Fruit fly (Drosophila melanogaster) whole organism, embryonic: ENCODE results near the gene Neto.

ENCODE experiments used
- CG10565 ChIP-seq: fragments of 200-800 bp; sonication (Bioruptor generic); optimal IDR thresholded peaks from 3 replicates; lab custom pipeline; 2016; ENCODE audit warnings: missing biosample characterization, mild to moderate bottlenecking, missing genetic modification characterization
- CG7987 ChIP-seq: fragments of 200-800 bp; sonication (Bioruptor generic); optimal IDR thresholded peaks from 2 replicates; lab custom pipeline; 2018; ENCODE audit warnings: missing biosample characterization, mild to moderate bottlenecking, missing genetic modification characterization, moderate library complexity
- CG9437 ChIP-seq: fragments of 200-800 bp; sonication (Bioruptor generic); optimal IDR thresholded peaks from 2 replicates; lab custom pipeline; 2018; ENCODE audit warnings: missing biosample characterization, mild to moderate bottlenecking, missing genetic modification characterization
- CG9932 ChIP-seq: fragments of 200-800 bp; sonication (Bioruptor generic); IDR thresholded peaks from 2 replicates; pipeline ENCODE4 v1.3.6; 2022; ENCODE audit warnings: missing biosample characterization, missing genetic modification characterization
- fru ChIP-seq: fragments of >200 bp; optimal IDR thresholded peaks from 2 replicates; lab custom pipeline; 2017
- gcm2 ChIP-seq: fragments of 200-800 bp; sonication (Bioruptor generic); optimal IDR thresholded peaks from 2 replicates; lab custom pipeline; 2016; ENCODE audit warnings: missing biosample characterization, missing genetic modification characterization
- sqz ChIP-seq: fragments of 200-800 bp; sonication (Bioruptor generic); optimal IDR thresholded peaks from 3 replicates; lab custom pipeline; 2018; ENCODE audit warnings: missing biosample characterization, mild to moderate bottlenecking, missing genetic modification characterization
- tgo ChIP-seq: fragments of 200-800 bp; sonication (Bioruptor generic); IDR thresholded peaks from 3 replicates; pipeline ENCODE4 v1.3.6; 2022; ENCODE audit warnings: missing biosample characterization, missing genetic modification characterization

- TF ChIP-seq fru (lab: Kevin White, UChicago) (no peak), tgo (GFP tag; lab: Robert Waterston, UW) (no peak), sqz (GFP tag; lab: Kevin White, UChicago) (no peak), CG7987 (GFP tag; lab: Kevin White, UChicago) (no peak), CG10565 (GFP tag; lab: Kevin White, UChicago) (no peak), CG9437 (GFP tag; lab: Kevin White, UChicago) (no peak), gcm2 (GFP tag; lab: Kevin White, UChicago) (no peak), CG9932 (GFP tag; lab: Robert Waterston, UW) (no peak)
Observed at dm6 chrX:13561371-13561770, 115.7 kb downstream of the Neto start, which contains the start of gene CG32633.
